Fruit fly (Drosophila melanogaster): ENCODE results near the gene CG33191.

The CG33191 gene

dm6 chr3R:8744198-8744597 is 35.5 kb downstream of the CG33191 start:
- TF ChIP-seq OdsH (GFP tag; optimal IDR thresholded peaks at IDR 0.05) (peak; percentile 46), rgr (GFP tag; optimal IDR thresholded peaks at IDR 0.05) (peak; percentile 50), ey (GFP tag; optimal IDR thresholded peaks at IDR 0.05) (peak; percentile 65), jim (GFP tag; optimal IDR thresholded peaks at IDR 0.05) (no peak), psq (GFP tag; optimal IDR thresholded peaks at IDR 0.05) (peak; percentile 12), dsf (GFP tag; optimal IDR thresholded peaks at IDR 0.05; ENCODE audit: borderline replicate concordance) (no peak), Hnf4 (GFP tag; optimal IDR thresholded peaks at IDR 0.05) (peak; percentile 54), HLH106 (tag; optimal IDR thresholded peaks at IDR 0.05) (peak; percentile 52), fru (GFP tag; optimal IDR thresholded peaks at IDR 0.05) (peak; percentile 47), sv (GFP tag; optimal IDR thresholded peaks at IDR 0.05) (peak; percentile 15), Mio (GFP tag; optimal IDR thresholded peaks at IDR 0.05) (no peak), Dif (GFP tag; optimal IDR thresholded peaks at IDR 0.05; ENCODE audit: partially characterized antibody) (no peak), dmrt93B (GFP tag; optimal IDR thresholded peaks at IDR 0.05) (peak; percentile 19), tai (GFP tag; optimal IDR thresholded peaks at IDR 0.05) (peak; percentile 54), Abd-B (GFP tag; optimal IDR thresholded peaks at IDR 0.05) (no peak), lola (GFP tag; optimal IDR thresholded peaks at IDR 0.05) (no peak), N (GFP tag; optimal IDR thresholded peaks at IDR 0.05) (no peak), h (GFP tag; optimal IDR thresholded peaks at IDR 0.05) (peak; percentile 60), br (GFP tag; optimal IDR thresholded peaks at IDR 0.05) (peak; percentile 42), Rel (GFP tag; optimal IDR thresholded peaks at IDR 0.05) (no peak), Rel (tag; optimal IDR thresholded peaks at IDR 0.05) (no peak), foxo (GFP tag; optimal IDR thresholded peaks at IDR 0.05) (peak in 1 of 2 experiments; percentile 53), Sp1 (GFP tag; optimal IDR thresholded peaks at IDR 0.05) (no peak), usp (GFP tag; optimal IDR thresholded peaks at IDR 0.05) (no peak), dl (GFP tag; optimal IDR thresholded peaks at IDR 0.05; ENCODE audit: insufficient read depth in 1 of 2, partially characterized antibody in 2 of 2) (no peak), pan (optimal IDR thresholded peaks at IDR 0.05) (no peak)

- TF ChIP-seq Hnf4 (GFP tag; optimal IDR thresholded peaks at IDR 0.05): no peak
- no peak for TF ChIP-seq dmrt93B (GFP tag; optimal IDR thresholded peaks at IDR 0.05)
- no peak for TF ChIP-seq sv (GFP tag; optimal IDR thresholded peaks at IDR 0.05)
- no peak for TF ChIP-seq GATAd (GFP tag; optimal IDR thresholded peaks at IDR 0.05)
- TF ChIP-seq sage (GFP tag; optimal IDR thresholded peaks at IDR 0.05): no peak
- no peak for TF ChIP-seq rgr (GFP tag; optimal IDR thresholded peaks at IDR 0.05)
Observed at dm6 chr3R:8742661-8743060, 37.1 kb downstream of the CG33191 start.

DNA sequence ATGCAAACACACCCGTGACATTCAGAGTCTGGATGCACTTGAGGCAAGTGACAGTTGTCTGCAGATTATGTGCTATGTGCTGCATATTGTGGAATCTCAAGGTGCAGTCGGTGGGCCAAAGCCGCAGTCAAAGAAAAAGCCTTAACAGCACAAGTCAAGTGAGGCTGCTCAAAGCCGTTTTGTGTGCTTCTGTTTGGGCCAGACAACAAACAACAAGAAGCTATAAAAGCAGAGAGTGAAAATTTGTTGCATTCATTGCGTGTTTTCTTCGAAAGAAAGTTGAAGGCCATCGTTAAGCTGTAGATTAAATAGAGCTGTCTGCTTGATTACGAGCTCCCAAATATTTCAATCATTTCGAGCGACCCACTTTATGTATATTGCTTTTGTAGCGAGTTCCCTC is 37.8 kb downstream of the CG33191 start:
- TF ChIP-seq br (GFP tag; optimal IDR thresholded peaks at IDR 0.05): no peak
- TF ChIP-seq Dfd (GFP tag; optimal IDR thresholded peaks at IDR 0.05): no peak
- no peak for TF ChIP-seq jim (GFP tag; optimal IDR thresholded peaks at IDR 0.05)
- no peak for TF ChIP-seq CrebA (GFP tag; optimal IDR thresholded peaks at IDR 0.05; ENCODE audit: borderline replicate concordance)
- TF ChIP-seq sage (GFP tag; optimal IDR thresholded peaks at IDR 0.05): no peak
- no peak for TF ChIP-seq woc (GFP tag; optimal IDR thresholded peaks at IDR 0.05)
- TF ChIP-seq CG9705 (GFP tag; optimal IDR thresholded peaks at IDR 0.05): no peak

DNA sequence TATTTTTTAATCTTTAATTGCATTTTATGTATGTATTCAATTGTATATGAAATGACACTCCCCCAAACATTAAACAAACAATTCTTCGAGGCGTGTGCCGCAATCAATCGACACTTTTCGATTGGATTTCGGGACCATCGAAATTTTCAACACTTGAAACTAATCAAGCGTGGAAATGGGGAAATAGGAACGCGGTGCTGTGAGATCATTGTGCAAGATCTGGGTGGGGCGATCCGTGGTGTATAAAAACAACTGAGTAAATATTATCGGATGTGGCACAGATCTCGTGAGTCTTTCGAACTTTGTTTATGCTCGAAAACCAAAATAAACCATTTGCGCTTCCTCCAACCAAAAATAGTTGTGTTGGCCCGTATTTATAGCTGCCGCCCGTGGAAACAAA is 38.5 kb downstream of the CG33191 start:
- TF ChIP-seq dmrt93B (GFP tag; optimal IDR thresholded peaks at IDR 0.05): no peak

dm6 chr3R:8740118-8740517 is 39.6 kb downstream of the CG33191 start:
- TF ChIP-seq rgr (GFP tag; optimal IDR thresholded peaks at IDR 0.05): no peak
- TF ChIP-seq Dif (GFP tag; optimal IDR thresholded peaks at IDR 0.05; ENCODE audit: partially characterized antibody): no peak
- TF ChIP-seq Myc (optimal IDR thresholded peaks at IDR 0.05): no peak
- TF ChIP-seq pan (optimal IDR thresholded peaks at IDR 0.05): no peak
- TF ChIP-seq Vsx2 (GFP tag; optimal IDR thresholded peaks at IDR 0.05; ENCODE audit: partially characterized antibody): no peak
- no peak for TF ChIP-seq OdsH (GFP tag; optimal IDR thresholded peaks at IDR 0.05)
- no peak for TF ChIP-seq usp (GFP tag; optimal IDR thresholded peaks at IDR 0.05)
- no peak for TF ChIP-seq brk (GFP tag; optimal IDR thresholded peaks at IDR 0.05)
- no peak for TF ChIP-seq Jra (GFP tag; optimal IDR thresholded peaks at IDR 0.05)
- no peak for TF ChIP-seq CG32264 (GFP tag; optimal IDR thresholded peaks at IDR 0.05)
- TF ChIP-seq fru (GFP tag; optimal IDR thresholded peaks at IDR 0.05): no peak
- no peak for TF ChIP-seq Rel (GFP tag; optimal IDR thresholded peaks at IDR 0.05)
- no peak for TF ChIP-seq Rel (tag; optimal IDR thresholded peaks at IDR 0.05)

Measured in whole organism, wandering third instar larva.